Worm (Caenorhabditis elegans): Measurements from ENCODE around the gene F54C8.6.

Gene F54C8.6

ce11 chrIII:9442846-9443245 lies 6.9 kb downstream of the F54C8.6 start:
- TF ChIP-seq ekl-4 (GFP tag; IDR thresholded peaks at IDR 0.05) = peak; percentile 30; the same call in 1 of the 2 replicates
- TF ChIP-seq lin-35 (GFP tag; optimal IDR thresholded peaks at IDR 0.05) = no peak
- no peak for TF ChIP-seq lsy-27 (tag; optimal IDR thresholded peaks at IDR 0.05; ENCODE audit: borderline replicate concordance, insufficient read depth)
- TF ChIP-seq ceh-79 (tag; optimal IDR thresholded peaks at IDR 0.05) = peak; percentile 45
- TF ChIP-seq atf-7 (tag; optimal IDR thresholded peaks at IDR 0.05) = peak; percentile 45
- TF ChIP-seq ztf-28 (GFP tag; IDR thresholded peaks at IDR 0.05) = no peak
- no peak for TF ChIP-seq efl-1 (GFP tag; optimal IDR thresholded peaks at IDR 0.05)
- no peak for TF ChIP-seq F55B11.4 (tag; optimal IDR thresholded peaks at IDR 0.05; ENCODE audit: borderline replicate concordance, insufficient read depth)
- TF ChIP-seq snpc-1.3 (tag; optimal IDR thresholded peaks at IDR 0.05; ENCODE audit: insufficient read depth) = peak; percentile 39
- TF ChIP-seq die-1 (tag; optimal IDR thresholded peaks at IDR 0.05) = no peak
- no peak for TF ChIP-seq unc-62 (GFP tag; optimal IDR thresholded peaks at IDR 0.05)
- peak; percentile 37 for TF ChIP-seq lin-54 (GFP tag; optimal IDR thresholded peaks at IDR 0.05)
- TF ChIP-seq dpff-1 (tag; optimal IDR thresholded peaks at IDR 0.05) = no peak
- TF ChIP-seq egrh-3 (GFP tag; IDR thresholded peaks at IDR 0.05) = no peak
- no peak for TF ChIP-seq lin-40 (tag; optimal IDR thresholded peaks at IDR 0.05)
- peak; percentile 38 for TF ChIP-seq B0336.3 (GFP tag; IDR thresholded peaks at IDR 0.05)
- no peak for TF ChIP-seq nhr-80 (tag; optimal IDR thresholded peaks at IDR 0.05)
- TF ChIP-seq madf-6 (GFP tag; IDR thresholded peaks at IDR 0.05) = peak; percentile 74
- no peak for TF ChIP-seq sea-2 (GFP tag; IDR thresholded peaks at IDR 0.05)
- no peak for TF ChIP-seq egl-18 (GFP tag; IDR thresholded peaks at IDR 0.05)
- TF ChIP-seq hmg-1.2 (GFP tag; IDR thresholded peaks at IDR 0.05) = no peak
- TF ChIP-seq B0035.1 (tag; optimal IDR thresholded peaks at IDR 0.05) = no peak
- no peak for TF ChIP-seq unc-130 (GFP tag; optimal IDR thresholded peaks at IDR 0.05)
- peak; percentile 45; the same call in 1 of the 2 replicates for TF ChIP-seq nfyb-1 (GFP tag; IDR thresholded peaks at IDR 0.05)
- TF ChIP-seq hlh-26 (GFP tag; conservative IDR thresholded peaks at IDR 0.05) = no peak
- no peak for TF ChIP-seq ceh-40 (GFP tag; IDR thresholded peaks at IDR 0.05)
- peak; percentile 0 for TF ChIP-seq tbp1 (GFP tag; optimal IDR thresholded peaks at IDR 0.05)
- TF ChIP-seq snpc-1.1 (tag; optimal IDR thresholded peaks at IDR 0.05; ENCODE audit: insufficient read depth) = no peak
- TF ChIP-seq repo-1 (tag; optimal IDR thresholded peaks at IDR 0.05) = no peak
- no peak for TF ChIP-seq F37B4.10 (GFP tag; IDR thresholded peaks at IDR 0.05)
- TF ChIP-seq sptf-2 (GFP tag; optimal IDR thresholded peaks at IDR 0.05) = no peak
- TF ChIP-seq akir-1 (GFP tag; optimal IDR thresholded peaks at IDR 0.05) = no peak
- no peak for TF ChIP-seq Y53G8AR.9 (GFP tag; conservative IDR thresholded peaks at IDR 0.05)
- no peak for TF ChIP-seq B0261.1 (tag; optimal IDR thresholded peaks at IDR 0.05)
- TF ChIP-seq hrde-1 (tag; optimal IDR thresholded peaks at IDR 0.05; ENCODE audit: borderline replicate concordance) = no peak
- no peak for TF ChIP-seq aptf-3 (GFP tag; IDR thresholded peaks at IDR 0.05)
- TF ChIP-seq him-1 (tag; optimal IDR thresholded peaks at IDR 0.05) = no peak
- TF ChIP-seq lin-26 (GFP tag; IDR thresholded peaks at IDR 0.05) = peak; percentile 57; the same call in 1 of the 2 replicates
- TF ChIP-seq madf-3 (GFP tag; IDR thresholded peaks at IDR 0.05) = 0 out of 2 replicates have a peak, but pooled peaks have one; percentile 33
- TF ChIP-seq nhr-90 (tag; optimal IDR thresholded peaks at IDR 0.05) = no peak
- 0 out of 2 replicates have a peak, but pooled peaks have one; percentile 35 for TF ChIP-seq nfya-2 (GFP tag; IDR thresholded peaks at IDR 0.05)
- TF ChIP-seq F57C9.4 (tag; optimal IDR thresholded peaks at IDR 0.05) = no peak
- TF ChIP-seq Y53F4B.3 (GFP tag; IDR thresholded peaks at IDR 0.05) = no peak
- TF ChIP-seq madf-8 (GFP tag; conservative IDR thresholded peaks at IDR 0.05) = peak; percentile 19; the same call in 1 of the 2 replicates
- TF ChIP-seq gei-17 (GFP tag; optimal IDR thresholded peaks at IDR 0.05) = no peak
- no peak for TF ChIP-seq attf-3 (GFP tag; conservative IDR thresholded peaks at IDR 0.05)
- no peak for TF ChIP-seq T26A5.8 (tag; optimal IDR thresholded peaks at IDR 0.05)
- no peak for TF ChIP-seq T07F8.4 (tag; optimal IDR thresholded peaks at IDR 0.05)
- no peak for TF ChIP-seq let-526 (GFP tag; IDR thresholded peaks at IDR 0.05)
